In the genomic region with DNA sequence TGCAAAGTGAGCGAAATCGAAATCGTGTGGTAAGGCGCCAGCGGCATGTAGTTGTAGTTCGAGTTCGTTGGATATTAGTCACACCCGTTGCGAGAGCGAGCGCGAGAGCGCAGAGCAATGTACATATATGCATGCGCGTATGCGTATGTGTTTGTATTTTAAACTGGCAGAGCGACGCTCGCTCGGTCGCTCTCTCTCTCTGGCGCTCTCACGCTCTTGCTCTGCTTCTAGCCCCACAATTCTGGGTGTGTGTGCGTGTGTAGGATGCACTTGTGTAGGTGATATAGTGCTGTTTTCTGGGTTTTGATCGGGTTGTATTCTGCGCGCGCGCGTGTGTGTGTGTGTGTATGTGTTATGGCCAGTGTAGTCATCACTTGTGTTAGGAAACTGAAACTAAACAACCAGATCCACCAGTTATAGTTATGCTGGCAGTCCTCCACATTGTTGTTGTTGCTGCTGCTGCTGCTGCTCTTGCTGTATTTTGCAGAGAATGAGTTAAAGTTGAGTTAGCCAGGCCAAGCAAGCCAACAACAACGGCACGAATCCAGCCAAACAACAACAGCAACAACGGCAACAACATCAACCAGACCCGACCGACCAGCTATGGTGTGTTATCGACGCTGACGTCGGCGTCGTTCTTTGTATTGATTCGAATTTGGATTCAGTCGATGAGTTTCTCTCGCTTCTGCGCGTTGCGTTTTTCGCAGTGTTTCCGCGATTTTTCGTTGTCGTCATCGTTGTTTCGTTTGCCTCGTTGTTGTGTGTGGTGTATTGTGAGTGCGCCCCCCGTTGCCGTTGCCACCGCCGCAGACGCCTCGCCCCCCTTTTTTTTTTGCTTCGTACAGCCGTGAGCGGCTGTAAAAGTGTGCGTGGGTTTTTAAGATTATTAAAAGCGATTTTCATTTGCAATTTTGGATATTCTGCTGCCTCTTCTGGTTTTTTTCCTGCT, we compare ENCODE assay signal across 1 fruit fly cellular context.
TF ChIP-seq lines count a peak whose summit lies in the region.

No protein-coding gene starts in this region.

TF ChIP-seq in whole organism, embryonic, 481 proteins besides CTCF, POLR2A, EP300 and RAD21 (continued from another document):
- TF ChIP-seq CG2202 (tag; optimal IDR thresholded peaks at IDR 0.05; lab: Kevin White, UChicago) (no peak), MBD-R2 (GFP tag; IDR thresholded peaks at IDR 0.05; lab: Robert Waterston, UW) (no peak), CoRest (tag; optimal IDR thresholded peaks at IDR 0.05; lab: Kevin White, UChicago) (no peak), CG13894 (tag; optimal IDR thresholded peaks at IDR 0.05; lab: Kevin White, UChicago) (no peak), Dfd (GFP tag; optimal IDR thresholded peaks at IDR 0.05; lab: Kevin White, UChicago) (peak in 1 of 2 experiments; percentile 37), trem (tag; optimal IDR thresholded peaks at IDR 0.05; lab: Kevin White, UChicago) (no peak), Aef1 (GFP tag; IDR thresholded peaks at IDR 0.05; lab: Robert Waterston, UW) (peak; percentile 61), bbx (GFP tag; IDR thresholded peaks at IDR 0.05; lab: Robert Waterston, UW; ENCODE audit: partially characterized antibody) (peak; percentile 12; the same call in 1 of the 2 replicates), CG12659 (GFP tag; optimal IDR thresholded peaks at IDR 0.05; lab: Kevin White, UChicago) (no peak), CG15514 (GFP tag; optimal IDR thresholded peaks at IDR 0.05; lab: Kevin White, UChicago) (peak; percentile 30), CG32532 (GFP tag; IDR thresholded peaks at IDR 0.05; lab: Robert Waterston, UW) (peak; percentile 62; the same call in 1 of the 2 replicates), HLH54F (GFP tag; optimal IDR thresholded peaks at IDR 0.05; lab: Kevin White, UChicago) (no peak), Neu2 (GFP tag; optimal IDR thresholded peaks at IDR 0.05; lab: Kevin White, UChicago; ENCODE audit: borderline replicate concordance) (no peak), cg (GFP tag; optimal IDR thresholded peaks at IDR 0.05; lab: Kevin White, UChicago) (peak; percentile 99), CG15011 (GFP tag; optimal IDR thresholded peaks at IDR 0.05; lab: Kevin White, UChicago) (no peak), bigmax (GFP tag; optimal IDR thresholded peaks at IDR 0.05; lab: Kevin White, UChicago) (no peak), fd96Cb (tag; optimal IDR thresholded peaks at IDR 0.05; lab: Kevin White, UChicago) (no peak), Nf-YB (GFP tag; optimal IDR thresholded peaks at IDR 0.05; lab: Kevin White, UChicago) (peak; percentile 13), grau (tag; optimal IDR thresholded peaks at IDR 0.05; lab: Kevin White, UChicago) (no peak), CG4282 (GFP tag; optimal IDR thresholded peaks at IDR 0.05; lab: Kevin White, UChicago) (no peak), Mad (GFP tag; optimal IDR thresholded peaks at IDR 0.05; lab: Kevin White, UChicago) (no peak), kni (GFP tag; optimal IDR thresholded peaks at IDR 0.05; lab: Kevin White, UChicago) (peak; percentile 98), Rfx (GFP tag; IDR thresholded peaks at IDR 0.05; lab: Robert Waterston, UW) (peak; percentile 51), sr (GFP tag; IDR thresholded peaks at IDR 0.05; lab: Robert Waterston, UW) (peak; percentile 82), Hr39 (optimal IDR thresholded peaks at IDR 0.05; lab: Kevin White, UChicago) (peak; percentile 84), CG6765 (GFP tag; optimal IDR thresholded peaks at IDR 0.05; lab: Kevin White, UChicago) (peak; percentile 56), stc (GFP tag; IDR thresholded peaks at IDR 0.05; lab: Robert Waterston, UW) (peak; percentile 26; the same call in 1 of the 2 replicates), MESR4 (GFP tag; optimal IDR thresholded peaks at IDR 0.05; lab: Kevin White, UChicago) (no peak), CG9932 (GFP tag; IDR thresholded peaks at IDR 0.05; lab: Robert Waterston, UW) (peak; percentile 34; the same call in 1 of the 2 replicates), Nf-YC (tag; optimal IDR thresholded peaks at IDR 0.05; lab: Kevin White, UChicago) (peak; percentile 52), gcm (GFP tag; optimal IDR thresholded peaks at IDR 0.05; lab: Kevin White, UChicago) (peak; percentile 19), sd (tag; optimal IDR thresholded peaks at IDR 0.05; lab: Kevin White, UChicago) (peak; percentile 79), Awh (GFP tag; IDR thresholded peaks at IDR 0.05; lab: Robert Waterston, UW) (no peak), Lpt (GFP tag; optimal IDR thresholded peaks at IDR 0.05; lab: Kevin White, UChicago) (no peak), knrl (GFP tag; IDR thresholded peaks at IDR 0.05; lab: Robert Waterston, UW; ENCODE audit: partially characterized antibody) (no peak), Dp (GFP tag; optimal IDR thresholded peaks at IDR 0.05; lab: Kevin White, UChicago) (no peak), YL-1 (GFP tag; optimal IDR thresholded peaks at IDR 0.05; lab: Kevin White, UChicago) (no peak), gro (GFP tag; optimal IDR thresholded peaks at IDR 0.05; lab: Kevin White, UChicago) (no peak), z (GFP tag; IDR thresholded peaks at IDR 0.05; lab: Robert Waterston, UW) (peak; percentile 56; the same call in 1 of the 3 replicates), CG4360 (GFP tag; IDR thresholded peaks at IDR 0.05; lab: Robert Waterston, UW) (peak; percentile 98), CG6791 (GFP tag; IDR thresholded peaks at IDR 0.05; lab: Robert Waterston, UW; ENCODE audit: partially characterized antibody) (no peak), sob (GFP tag; IDR thresholded peaks at IDR 0.05; lab: Robert Waterston, UW) (no peak), CG8924 (tag; optimal IDR thresholded peaks at IDR 0.05; lab: Kevin White, UChicago) (peak; percentile 5), Deaf1 (tag; optimal IDR thresholded peaks at IDR 0.05; lab: Kevin White, UChicago) (peak; percentile 51), CG10431 (GFP tag; optimal IDR thresholded peaks at IDR 0.05; lab: Kevin White, UChicago) (peak; percentile 76), sim (GFP tag; IDR thresholded peaks at IDR 0.05; lab: Robert Waterston, UW) (no peak), Sox102F (GFP tag; optimal IDR thresholded peaks at IDR 0.05; lab: Kevin White, UChicago) (no peak), shn (GFP tag; optimal IDR thresholded peaks at IDR 0.05; lab: Kevin White, UChicago) (peak; percentile 2), CG6254 (GFP tag; optimal IDR thresholded peaks at IDR 0.05; lab: Kevin White, UChicago) (no peak), so (GFP tag; IDR thresholded peaks at IDR 0.05; lab: Robert Waterston, UW) (peak; percentile 38; the same call in 2 of the 3 replicates), h (optimal IDR thresholded peaks at IDR 0.05; lab: Kevin White, UChicago) (no peak), oc (tag; optimal IDR thresholded peaks at IDR 0.05; lab: Kevin White, UChicago) (no peak), Atf6 (GFP tag; IDR thresholded peaks at IDR 0.05; lab: Robert Waterston, UW) (peak; percentile 4; the same call in 1 of the 2 replicates), onecut (GFP tag; IDR thresholded peaks at IDR 0.05; lab: Robert Waterston, UW) (peak; percentile 67), pnt (GFP tag; optimal IDR thresholded peaks at IDR 0.05; lab: Kevin White, UChicago) (no peak), CG11085 (GFP tag; IDR thresholded peaks at IDR 0.05; lab: Robert Waterston, UW) (no peak), mld (GFP tag; IDR thresholded peaks at IDR 0.05; lab: Robert Waterston, UW; ENCODE audit: partially characterized antibody) (no peak), GATAe (GFP tag; conservative IDR thresholded peaks at IDR 0.05; lab: Robert Waterston, UW) (no peak; the same call in 1 of the 2 replicates), chm (GFP tag; IDR thresholded peaks at IDR 0.05; lab: Robert Waterston, UW) (peak; percentile 26; the same call in 1 of the 2 replicates), CG4707 (GFP tag; optimal IDR thresholded peaks at IDR 0.05; lab: Kevin White, UChicago) (peak; percentile 20), CG1647 (GFP tag; optimal IDR thresholded peaks at IDR 0.05; lab: Kevin White, UChicago) (no peak), lola (GFP tag; optimal IDR thresholded peaks at IDR 0.05; lab: Kevin White, UChicago) (peak in 1 of 3 experiments; percentile 61), pan (optimal IDR thresholded peaks at IDR 0.05; lab: Kevin White, UChicago) (no peak), pan (GFP tag; optimal IDR thresholded peaks at IDR 0.05 in 1 of 2, IDR thresholded peaks at IDR 0.05 in 1 of 2) (peak in 1 of 2 experiments; percentile 26), Gug (GFP tag; IDR thresholded peaks at IDR 0.05; lab: Robert Waterston, UW) (no peak), ewg (GFP tag; optimal IDR thresholded peaks at IDR 0.05; lab: Kevin White, UChicago) (peak; percentile 11), HmgD (GFP tag; optimal IDR thresholded peaks at IDR 0.05; lab: Kevin White, UChicago) (no peak), CG2129 (GFP tag; IDR thresholded peaks at IDR 0.05; lab: Robert Waterston, UW; ENCODE audit: partially characterized antibody) (0 out of 2 replicates have a peak, but pooled peaks have one; percentile 13), lab (GFP tag; optimal IDR thresholded peaks at IDR 0.05; lab: Kevin White, UChicago) (peak; percentile 41), Dref (GFP tag; IDR thresholded peaks at IDR 0.05; lab: Robert Waterston, UW) (no peak; the same call in 1 of the 2 replicates), ato (GFP tag; IDR thresholded peaks at IDR 0.05; lab: Robert Waterston, UW; ENCODE audit: partially characterized antibody) (no peak), Dbx (GFP tag; IDR thresholded peaks at IDR 0.05; lab: Robert Waterston, UW) (peak; percentile 46; the same call in 1 of the 3 replicates), Adf1 (GFP tag; IDR thresholded peaks at IDR 0.05; lab: Robert Waterston, UW) (peak; percentile 90), her (GFP tag; optimal IDR thresholded peaks at IDR 0.05; lab: Kevin White, UChicago) (no peak), otp (GFP tag; IDR thresholded peaks at IDR 0.05; lab: Robert Waterston, UW) (no peak), ara (GFP tag; IDR thresholded peaks at IDR 0.05; lab: Robert Waterston, UW) (no peak), CG17359 (tag; optimal IDR thresholded peaks at IDR 0.05; lab: Kevin White, UChicago) (no peak), CG3847 (GFP tag; IDR thresholded peaks at IDR 0.05; lab: Robert Waterston, UW) (no peak), HmgZ (tag; optimal IDR thresholded peaks at IDR 0.05; lab: Kevin White, UChicago) (no peak)
